Fruit fly (Drosophila melanogaster): Measurements from ENCODE around the gene Vps36.
A peak's percentile ranks its signal among the peaks of the same experiment; 100 is the strongest.

The Vps36 gene

dm6 chr3L:13513112-13513538, at the start of gene Vps36, which contains the start of gene Liprin-beta (continued):
- TF ChIP-seq Trl (optimal IDR thresholded peaks at IDR 0.05) = no peak
- peak; percentile 90 for TF ChIP-seq Trl (GFP tag; optimal IDR thresholded peaks at IDR 0.05)
- TF ChIP-seq CG4854 (GFP tag; optimal IDR thresholded peaks at IDR 0.05) = no peak
- TF ChIP-seq CG10366 (GFP tag; IDR thresholded peaks at IDR 0.05) = peak; percentile 90
- peak; percentile 79 for TF ChIP-seq crc (GFP tag; optimal IDR thresholded peaks at IDR 0.05)
- TF ChIP-seq HLH4C (GFP tag; IDR thresholded peaks at IDR 0.05; ENCODE audit: partially characterized antibody) = peak; percentile 92
- TF ChIP-seq Pdp1 (GFP tag; optimal IDR thresholded peaks at IDR 0.05) = peak; percentile 87 to 95
- peak; percentile 95 for TF ChIP-seq CHES-1-like (GFP tag; optimal IDR thresholded peaks at IDR 0.05)
- TF ChIP-seq exex (tag; optimal IDR thresholded peaks at IDR 0.05) = no peak
- peak; percentile 89 for TF ChIP-seq HLH3B (GFP tag; IDR thresholded peaks at IDR 0.05)
- peak; percentile 94 for TF ChIP-seq Ptx1 (GFP tag; IDR thresholded peaks at IDR 0.05)
- TF ChIP-seq CG16779 (GFP tag; IDR thresholded peaks at IDR 0.05) = peak; percentile 48; the same call in 1 of the 2 replicates
- peak; percentile 70 for TF ChIP-seq p53 (GFP tag; optimal IDR thresholded peaks at IDR 0.05)
- TF ChIP-seq dmrt11E (tag; optimal IDR thresholded peaks at IDR 0.05) = peak; percentile 84
- peak; percentile 94 for TF ChIP-seq ind (GFP tag; optimal IDR thresholded peaks at IDR 0.05)
- TF ChIP-seq otp (GFP tag; IDR thresholded peaks at IDR 0.05) = peak; percentile 60; the same call in 1 of the 3 replicates
- TF ChIP-seq CG8944 (GFP tag; optimal IDR thresholded peaks at IDR 0.05) = peak; percentile 94
- TF ChIP-seq sima (GFP tag; optimal IDR thresholded peaks at IDR 0.05) = peak; percentile 12
- peak; percentile 94 for TF ChIP-seq Dip3 (GFP tag; optimal IDR thresholded peaks at IDR 0.05)
- peak; percentile 71 for TF ChIP-seq disco-r (GFP tag; optimal IDR thresholded peaks at IDR 0.05)
- TF ChIP-seq dan (GFP tag; IDR thresholded peaks at IDR 0.05) = peak; percentile 68
- TF ChIP-seq ato (GFP tag; IDR thresholded peaks at IDR 0.05; ENCODE audit: partially characterized antibody) = peak; percentile 74
- peak; percentile 90 for TF ChIP-seq ken (GFP tag; IDR thresholded peaks at IDR 0.05)
- peak; percentile 60 for TF ChIP-seq Rx (GFP tag; IDR thresholded peaks at IDR 0.05)
- peak; percentile 75 for TF ChIP-seq psq (GFP tag; optimal IDR thresholded peaks at IDR 0.05)
- TF ChIP-seq YL-1 (GFP tag; optimal IDR thresholded peaks at IDR 0.05) = peak; percentile 87
- peak; percentile 87 for TF ChIP-seq CG33213 (GFP tag; optimal IDR thresholded peaks at IDR 0.05)
- no peak for TF ChIP-seq CG2678 (tag; optimal IDR thresholded peaks at IDR 0.05)
- TF ChIP-seq CG17385 (GFP tag; optimal IDR thresholded peaks at IDR 0.05) = peak; percentile 98
- TF ChIP-seq hkb (optimal IDR thresholded peaks at IDR 0.05) = no peak
- peak; percentile 75 for TF ChIP-seq hkb (GFP tag; IDR thresholded peaks at IDR 0.05)
- TF ChIP-seq CG4730 (GFP tag; IDR thresholded peaks at IDR 0.05) = peak; percentile 86
- TF ChIP-seq wdn (GFP tag; IDR thresholded peaks at IDR 0.05) = peak; percentile 74
- TF ChIP-seq CG13894 (tag; optimal IDR thresholded peaks at IDR 0.05) = no peak
- TF ChIP-seq CG13123 (GFP tag; optimal IDR thresholded peaks at IDR 0.05) = peak; percentile 67
- TF ChIP-seq CG30020 (tag; optimal IDR thresholded peaks at IDR 0.05) = peak; percentile 88
- peak; percentile 72 for TF ChIP-seq Dref (GFP tag; IDR thresholded peaks at IDR 0.05)
- TF ChIP-seq az2 (GFP tag; optimal IDR thresholded peaks at IDR 0.05) = peak; percentile 89
- peak; percentile 72 for TF ChIP-seq ac (GFP tag; optimal IDR thresholded peaks at IDR 0.05)
- peak; percentile 65 for TF ChIP-seq ewg (GFP tag; optimal IDR thresholded peaks at IDR 0.05)
- no peak for TF ChIP-seq CG31365 (tag; optimal IDR thresholded peaks at IDR 0.05)
- TF ChIP-seq pum (GFP tag; optimal IDR thresholded peaks at IDR 0.05) = peak; percentile 94
- TF ChIP-seq pb (GFP tag; optimal IDR thresholded peaks at IDR 0.05) = peak; percentile 68
- peak; percentile 77 for TF ChIP-seq ems (GFP tag; optimal IDR thresholded peaks at IDR 0.05)
- no peak for TF ChIP-seq CG3407 (GFP tag; optimal IDR thresholded peaks at IDR 0.05)
- peak; percentile 47; the same call in 1 of the 2 replicates for TF ChIP-seq seq (GFP tag; IDR thresholded peaks at IDR 0.05)
- TF ChIP-seq CG7839 (tag; optimal IDR thresholded peaks at IDR 0.05) = no peak
- TF ChIP-seq Sox100B (GFP tag; optimal IDR thresholded peaks at IDR 0.05) = no peak
- no peak for TF ChIP-seq yki (optimal IDR thresholded peaks at IDR 0.05)
- TF ChIP-seq Gug (GFP tag; IDR thresholded peaks at IDR 0.05) = peak; percentile 93
- no peak for TF ChIP-seq Lpt (GFP tag; optimal IDR thresholded peaks at IDR 0.05)
- TF ChIP-seq CG17186 (GFP tag; optimal IDR thresholded peaks at IDR 0.05) = peak; percentile 91
- TF ChIP-seq CG11456 (GFP tag; IDR thresholded peaks at IDR 0.05) = peak; percentile 85

Data from whole organism, embryonic.